Fruit fly (Drosophila melanogaster) whole organism, embryonic: ENCODE data around the gene RpS14a.

ENCODE experiments used
- B-H2 ChIP-seq: fragments of 200-800 bp; sonication (Bioruptor generic); optimal IDR thresholded peaks from 2 replicates; lab custom pipeline; 2018; ENCODE audit warnings: missing biosample characterization, mild to moderate bottlenecking, missing genetic modification characterization
- CG10274 ChIP-seq: fragments of 200-800 bp; sonication (Bioruptor generic); optimal IDR thresholded peaks from 3 replicates; lab custom pipeline; 2017; ENCODE audit warnings: missing biosample characterization, mild to moderate bottlenecking, missing genetic modification characterization
- CG10431 ChIP-seq: fragments of 200-800 bp; sonication (Bioruptor generic); optimal IDR thresholded peaks from 3 replicates; lab custom pipeline; 2018; ENCODE audit warnings: missing biosample characterization, mild to moderate bottlenecking, missing genetic modification characterization
- CG10462 ChIP-seq: fragments of 200-800 bp; sonication (Bioruptor generic); optimal IDR thresholded peaks from 2 replicates; lab custom pipeline; 2016; ENCODE audit warnings: missing biosample characterization, missing genetic modification characterization
- CG11398 ChIP-seq: fragments of 200-800 bp; sonication (Bioruptor generic); optimal IDR thresholded peaks from 2 replicates; lab custom pipeline; 2016; ENCODE audit warnings: missing biosample characterization, missing genetic modification characterization
- CG12769 ChIP-seq: fragments of 200-800 bp; sonication (Bioruptor generic); optimal IDR thresholded peaks from 2 replicates; lab custom pipeline; 2019; ENCODE audit warnings: missing biosample characterization, mild to moderate bottlenecking, missing genetic modification characterization, moderate library complexity
- CG12942 ChIP-seq: fragments of 200-800 bp; sonication (Bioruptor generic); optimal IDR thresholded peaks from 3 replicates; lab custom pipeline; 2016; ENCODE audit warnings: missing biosample characterization, missing genetic modification characterization
- CG15479 ChIP-seq: fragments of 200-800 bp; sonication (Bioruptor generic); optimal IDR thresholded peaks from 3 replicates; lab custom pipeline; 2019; ENCODE audit warnings: missing biosample characterization, mild to moderate bottlenecking, missing genetic modification characterization, moderate library complexity
- CG17568 ChIP-seq: fragments of 200-800 bp; sonication (Bioruptor generic); optimal IDR thresholded peaks from 2 replicates; lab custom pipeline; 2018; ENCODE audit warnings: missing biosample characterization, mild to moderate bottlenecking, missing genetic modification characterization, moderate library complexity
- CG3726 ChIP-seq: fragments of 200-800 bp; sonication (Bioruptor generic); IDR thresholded peaks from 3 replicates; pipeline ENCODE4, ENCODE4 v1.3.6; 2022; ENCODE audit warnings: missing biosample characterization, missing genetic modification characterization
- CG42726 ChIP-seq: fragments of 200-800 bp; sonication (Bioruptor generic); IDR thresholded peaks from 2 replicates; pipeline ENCODE4 v1.3.6; 2022; ENCODE audit warnings: missing biosample characterization, missing genetic modification characterization; ENCODE audit not compliant: partially characterized antibody
- CG7987 ChIP-seq: fragments of 200-800 bp; sonication (Bioruptor generic); optimal IDR thresholded peaks from 2 replicates; lab custom pipeline; 2018; ENCODE audit warnings: missing biosample characterization, mild to moderate bottlenecking, missing genetic modification characterization, moderate library complexity
- CG8290 ChIP-seq, 3 experiments: fragments of 200-800 bp; sonication (Bioruptor generic); optimal IDR thresholded peaks; 2 replicates each; lab custom pipeline; 2016 to 2019; ENCODE audit warnings: missing biosample characterization in 3 of 3, missing genetic modification characterization in 3 of 3, mild to moderate bottlenecking in 2 of 3, moderate library complexity in 1 of 3
- CG9215 ChIP-seq: fragments of 200-800 bp; sonication (Bioruptor generic); IDR thresholded peaks from 2 replicates; pipeline ENCODE4 v1.3.6; 2022; ENCODE audit warnings: missing biosample characterization, missing genetic modification characterization
- CG9876 ChIP-seq: fragments of 200-800 bp; sonication (Bioruptor generic); optimal IDR thresholded peaks from 2 replicates; lab custom pipeline; 2016; ENCODE audit warnings: missing biosample characterization, missing genetic modification characterization
- CoRest ChIP-seq: fragments of 200-800 bp; sonication (Bioruptor generic); optimal IDR thresholded peaks from 3 replicates; lab custom pipeline; 2018; ENCODE audit warnings: missing biosample characterization, mild to moderate bottlenecking, missing genetic modification characterization, moderate library complexity
- Dad ChIP-seq: fragments of 200-800 bp; sonication (Bioruptor generic); optimal IDR thresholded peaks from 3 replicates; lab custom pipeline; 2016; ENCODE audit warnings: missing biosample characterization, missing genetic modification characterization
- Deaf1 ChIP-seq: fragments of 200-800 bp; optimal IDR thresholded peaks from 3 replicates; lab custom pipeline; 2019; ENCODE audit warnings: missing biosample characterization, mild to moderate bottlenecking, missing genetic modification characterization, moderate library complexity
- ERR ChIP-seq: fragments of 200-800 bp; sonication (Bioruptor generic); optimal IDR thresholded peaks from 2 replicates; lab custom pipeline; 2016; ENCODE audit warnings: missing biosample characterization, missing genetic modification characterization
- Eip74EF ChIP-seq, 2 experiments: fragments of 200-800 bp in 1 of 2; fragments of >200 bp in 1 of 2; sonication (Bioruptor generic) in 1 of 2; optimal IDR thresholded peaks; 2 replicates each; lab custom pipeline; 2017 to 2019; ENCODE audit warnings: missing biosample characterization in 2 of 2, missing genetic modification characterization in 2 of 2, mild to moderate bottlenecking in 1 of 2, moderate library complexity in 1 of 2
- Gsc ChIP-seq: fragments of 200-800 bp; sonication (Bioruptor generic); IDR thresholded peaks from 2 replicates; pipeline ENCODE4 v1.3.6; 2022; ENCODE audit warnings: missing biosample characterization, missing genetic modification characterization
- HLH54F ChIP-seq: fragments of 200-800 bp; sonication (Bioruptor generic); optimal IDR thresholded peaks from 3 replicates; lab custom pipeline; 2016; ENCODE audit warnings: missing biosample characterization, missing genetic modification characterization
- HLHmδ ChIP-seq: fragments of 200-800 bp; sonication (Bioruptor generic); optimal IDR thresholded peaks from 2 replicates; lab custom pipeline; 2018; ENCODE audit warnings: missing biosample characterization, mild to moderate bottlenecking, missing genetic modification characterization, moderate library complexity
- Hr51 ChIP-seq, 2 experiments: fragments of 200-800 bp; sonication (Bioruptor generic); optimal IDR thresholded peaks; 2 replicates in 1 of 2; 3 replicates in 1 of 2; lab custom pipeline; 2016 to 2018; ENCODE audit warnings: missing biosample characterization in 2 of 2, missing genetic modification characterization in 2 of 2, mild to moderate bottlenecking in 1 of 2, moderate library complexity in 1 of 2
- Hr78 ChIP-seq, 2 experiments: fragments of 200-800 bp in 1 of 2; fragments of >200 bp in 1 of 2; sonication (Bioruptor generic) in 1 of 2; optimal IDR thresholded peaks; 2 replicates each; lab custom pipeline; 2017 to 2019; ENCODE audit warnings: missing biosample characterization in 2 of 2, missing genetic modification characterization in 2 of 2, mild to moderate bottlenecking in 1 of 2, moderate library complexity in 1 of 2
- Sox100B ChIP-seq: fragments of 200-800 bp; sonication (Bioruptor generic); optimal IDR thresholded peaks from 3 replicates; lab custom pipeline; 2018; ENCODE audit warnings: missing biosample characterization, mild to moderate bottlenecking, missing genetic modification characterization
- Sox102F ChIP-seq: fragments of 200-800 bp; sonication (Bioruptor generic); optimal IDR thresholded peaks from 2 replicates; lab custom pipeline; 2018; ENCODE audit warnings: missing biosample characterization, mild to moderate bottlenecking, missing genetic modification characterization, moderate library complexity
- Sry-β ChIP-seq: fragments of 200-800 bp; sonication (Bioruptor generic); optimal IDR thresholded peaks from 2 replicates; lab custom pipeline; 2018; ENCODE audit warnings: missing biosample characterization, mild to moderate bottlenecking, missing genetic modification characterization, moderate library complexity
- Stat92E ChIP-seq, 3 experiments: fragments of >200 bp in 2 of 3; fragments of 200-800 bp in 1 of 3; sonication (Bioruptor generic) in 1 of 3; optimal IDR thresholded peaks; 2 replicates each; lab custom pipeline; 2017 to 2019; ENCODE audit warnings: missing biosample characterization in 3 of 3, missing genetic modification characterization in 3 of 3, mild to moderate bottlenecking in 1 of 3, moderate library complexity in 1 of 3
- Taf1 ChIP-seq: fragments of 200-800 bp; sonication (Bioruptor generic); IDR thresholded peaks from 2 replicates; pipeline ENCODE4 v1.3.6; 2022; ENCODE audit warnings: missing biosample characterization, missing genetic modification characterization
- az2 ChIP-seq: fragments of 200-800 bp; sonication (Bioruptor generic); optimal IDR thresholded peaks from 3 replicates; lab custom pipeline; 2016; ENCODE audit warnings: missing biosample characterization, missing genetic modification characterization
- cad ChIP-seq: fragments of >200 bp; optimal IDR thresholded peaks from 2 replicates; lab custom pipeline; 2017; ENCODE audit warnings: missing biosample characterization, missing genetic modification characterization
- ewg ChIP-seq: fragments of 200-800 bp; sonication (Bioruptor generic); optimal IDR thresholded peaks from 3 replicates; lab custom pipeline; 2017; ENCODE audit warnings: mild to moderate bottlenecking, missing biosample characterization, missing genetic modification reagents, missing genetic modification characterization
- fru ChIP-seq: fragments of >200 bp; optimal IDR thresholded peaks from 2 replicates; lab custom pipeline; 2017
- gro ChIP-seq: fragments of 200-800 bp; sonication (Bioruptor generic); optimal IDR thresholded peaks from 2 replicates; lab custom pipeline; 2016; ENCODE audit warnings: missing biosample characterization, missing genetic modification characterization
- gsb ChIP-seq: fragments of 200-800 bp; sonication (Bioruptor generic); IDR thresholded peaks from 2 replicates; pipeline ENCODE4 v1.3.6; 2022; ENCODE audit warnings: missing biosample characterization, missing genetic modification characterization
- gsb-n ChIP-seq: fragments of 200-800 bp; sonication (Bioruptor generic); optimal IDR thresholded peaks from 3 replicates; lab custom pipeline; 2018; ENCODE audit warnings: missing biosample characterization, mild to moderate bottlenecking, missing genetic modification characterization
- jigr1 ChIP-seq: fragments of 200-800 bp; sonication (Bioruptor generic); IDR thresholded peaks from 3 replicates; pipeline ENCODE4 v1.3.6; 2022; ENCODE audit warnings: missing biosample characterization, missing genetic modification characterization
- lmd ChIP-seq: fragments of 200-800 bp; sonication (Bioruptor generic); IDR thresholded peaks from 2 replicates; pipeline ENCODE4 v1.3.6; 2022; ENCODE audit warnings: missing biosample characterization, missing genetic modification characterization
- lov ChIP-seq, 2 experiments: fragments of 200-800 bp in 1 of 2; fragments of >200 bp in 1 of 2; sonication (Bioruptor generic) in 1 of 2; IDR thresholded peaks in 1 of 2; optimal IDR thresholded peaks in 1 of 2; 2 replicates in 1 of 2; 3 replicates in 1 of 2; pipeline versions ENCODE4 v1.3.6 to Lab custom; 2017 to 2022; ENCODE audit warnings: missing biosample characterization in 1 of 2, missing genetic modification characterization in 1 of 2
- nerfin-2 ChIP-seq: fragments of 200-800 bp; sonication (Bioruptor generic); IDR thresholded peaks from 2 replicates; pipeline ENCODE4 v1.3.6; 2022; ENCODE audit warnings: missing biosample characterization, missing genetic modification characterization; ENCODE audit not compliant: partially characterized antibody
- pita ChIP-seq: fragments of 200-800 bp; sonication (Bioruptor generic); optimal IDR thresholded peaks from 2 replicates; lab custom pipeline; 2017; ENCODE audit warnings: missing biosample characterization, mild to moderate bottlenecking, missing genetic modification characterization
- pros ChIP-seq: fragments of 200-800 bp; sonication (Bioruptor generic); optimal IDR thresholded peaks from 3 replicates; lab custom pipeline; 2019; ENCODE audit warnings: missing biosample characterization, mild to moderate bottlenecking, missing genetic modification characterization, moderate library complexity
- pum ChIP-seq: fragments of 200-800 bp; sonication (Bioruptor generic); optimal IDR thresholded peaks from 2 replicates; lab custom pipeline; 2016; ENCODE audit warnings: missing biosample characterization, missing genetic modification characterization
- run ChIP-seq: fragments of 200-800 bp; sonication (Bioruptor generic); optimal IDR thresholded peaks from 3 replicates; lab custom pipeline; 2018; ENCODE audit warnings: missing biosample characterization, mild to moderate bottlenecking, missing genetic modification characterization
- ssp ChIP-seq: fragments of 200-800 bp; sonication (Bioruptor generic); IDR thresholded peaks from 2 replicates; pipeline ENCODE4 v1.3.6; 2022; ENCODE audit warnings: missing biosample characterization, missing genetic modification characterization
- wdn ChIP-seq: fragments of 200-800 bp; sonication (Bioruptor generic); IDR thresholded peaks from 2 replicates; pipeline ENCODE4 v1.3.6; 2022; ENCODE audit warnings: missing biosample characterization, missing genetic modification characterization

The RpS14a gene

DNA sequence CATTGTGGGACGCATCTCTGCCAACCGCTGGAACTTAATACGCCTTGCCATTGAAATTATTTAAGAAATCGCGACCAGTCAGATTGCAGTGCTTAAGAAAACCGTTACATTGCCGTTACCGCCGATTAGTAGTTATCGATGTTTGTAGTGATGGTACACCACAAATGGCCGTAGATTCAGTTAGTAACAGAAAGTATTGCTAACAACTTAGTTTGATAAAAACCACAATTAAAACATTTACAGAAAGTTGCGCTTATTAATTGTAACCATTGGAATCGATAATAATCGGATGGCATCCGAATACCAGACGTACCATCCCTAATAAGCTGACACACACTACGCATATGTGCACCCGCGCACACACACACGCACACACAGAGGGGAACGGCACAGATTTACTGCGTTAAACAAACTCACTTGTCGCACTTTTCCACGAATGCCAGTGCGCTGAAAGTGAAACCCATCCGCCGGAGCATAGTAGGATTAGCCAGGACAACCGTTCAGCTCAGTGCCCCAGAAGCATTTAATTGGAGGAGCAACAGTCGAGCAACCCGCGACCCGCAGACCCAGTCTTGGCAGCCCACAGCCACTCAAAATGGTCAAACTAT lies 13.4 kb upstream of the RpS14a start, which contains the start of the genes hdm and Ykt6 (continued):
- TF ChIP-seq Hr51 (GFP tag; optimal IDR thresholded peaks at IDR 0.05; lab: Kevin White, UChicago) (peak in 1 of 2 experiments; percentile 72), B-H2 (GFP tag; lab: Kevin White, UChicago) (peak; percentile 83), Sox100B (GFP tag; lab: Kevin White, UChicago) (no peak), Gsc (GFP tag; lab: Robert Waterston, UW) (peak; percentile 47; the same call in 1 of the 2 replicates), cad (GFP tag; lab: Kevin White, UChicago) (no peak), CoRest (tag; lab: Kevin White, UChicago) (peak; percentile 78), CG42726 (peak; percentile 86), CG9876 (peak; percentile 37), gro (GFP tag; lab: Kevin White, UChicago) (peak; percentile 86), Dad (GFP tag; lab: Kevin White, UChicago) (peak; percentile 72), CG10274 (GFP tag; lab: Kevin White, UChicago) (no peak), Deaf1 (peak; percentile 60), az2 (GFP tag; lab: Kevin White, UChicago) (peak; percentile 77), Sox102F (GFP tag; lab: Kevin White, UChicago) (no peak), Hr78 (GFP tag; optimal IDR thresholded peaks at IDR 0.05; lab: Kevin White, UChicago) (no peak), CG10431 (GFP tag; lab: Kevin White, UChicago) (no peak), run (tag; lab: Kevin White, UChicago) (no peak), gsb (GFP tag; lab: Robert Waterston, UW) (peak; percentile 64; the same call in 1 of the 2 replicates), CG17568 (GFP tag; lab: Kevin White, UChicago) (no peak), lov (optimal IDR thresholded peaks at IDR 0.05; lab: Kevin White, UChicago) (no peak), lov (GFP tag; IDR thresholded peaks at IDR 0.05; lab: Robert Waterston, UW) (peak; percentile 69; the same call in 1 of the 3 replicates), CG10462 (GFP tag; lab: Kevin White, UChicago) (peak; percentile 68), lmd (GFP tag; lab: Robert Waterston, UW) (no peak; the same call in none of the 2 replicates), CG7987 (GFP tag; lab: Kevin White, UChicago) (peak; percentile 43), CG8290 (GFP tag; optimal IDR thresholded peaks at IDR 0.05; lab: Kevin White, UChicago) (peak; percentile 68), CG8290 (tag; optimal IDR thresholded peaks at IDR 0.05; lab: Kevin White, UChicago) (peak in 1 of 2 experiments; percentile 14), CG3726 (GFP tag; lab: Robert Waterston, UW) (0 out of 3 replicates have a peak, but pooled peaks have one; percentile 63), ERR (GFP tag; lab: Kevin White, UChicago) (peak; percentile 74), Sry-β (GFP tag; lab: Kevin White, UChicago) (peak; percentile 12), gsb-n (peak; percentile 51), CG11398 (GFP tag; lab: Kevin White, UChicago) (peak; percentile 73), jigr1 (0 out of 3 replicates have a peak, but pooled peaks have one; percentile 20), fru (lab: Kevin White, UChicago) (no peak), wdn (GFP tag; lab: Robert Waterston, UW) (peak; percentile 81), nerfin-2 (GFP tag; lab: Robert Waterston, UW) (peak; percentile 94), HLHmδ (no peak), ewg (GFP tag; lab: Kevin White, UChicago) (peak; percentile 85), Eip74EF (GFP tag; optimal IDR thresholded peaks at IDR 0.05; lab: Kevin White, UChicago) (no peak), CG15479 (GFP tag; lab: Kevin White, UChicago) (no peak), CG12942 (GFP tag; lab: Kevin White, UChicago) (peak; percentile 80), Taf1 (GFP tag; lab: Robert Waterston, UW) (peak; percentile 80; the same call in 1 of the 2 replicates), HLH54F (GFP tag; lab: Kevin White, UChicago) (peak; percentile 81), pum (GFP tag; lab: Kevin White, UChicago) (peak; percentile 80), CG12769 (tag; lab: Kevin White, UChicago) (no peak), pros (GFP tag; lab: Kevin White, UChicago) (no peak), Stat92E (GFP tag; optimal IDR thresholded peaks at IDR 0.05; lab: Kevin White, UChicago) (peak in 1 of 3 experiments; percentile 10), pita (GFP tag; lab: Kevin White, UChicago) (no peak), ssp (GFP tag; lab: Robert Waterston, UW) (peak; percentile 64), CG9215 (GFP tag; lab: Robert Waterston, UW) (peak; percentile 74)
